Worm (Caenorhabditis elegans) whole organism, L2 larva: ENCODE results near the gene R12B2.8.

Experiments used
- C34F6.9 ChIP-seq: fragments of 150-350 bp; optimal IDR thresholded peaks from 2 replicates; lab custom pipeline; 2014; ENCODE audit warnings: missing biosample characterization, missing genetic modification characterization
- F13H6.1 ChIP-seq: sonication (generic microtip); optimal IDR thresholded peaks from 2 replicates; lab custom pipeline; 2016; ENCODE audit warnings: missing genetic modification characterization, missing compliant biosample characterization
- Y55F3AM.14 ChIP-seq: fragments of 200-800 bp; sonication (Bioruptor generic); optimal IDR thresholded peaks from 2 replicates; lab custom pipeline; 2018; ENCODE audit warnings: mild to moderate bottlenecking, missing genetic modification characterization, missing compliant biosample characterization
- ZK546.5 ChIP-seq: sonication (generic microtip); optimal IDR thresholded peaks from 2 replicates; lab custom pipeline; 2017; ENCODE audit warnings: missing biosample characterization, missing genetic modification characterization
- ama-1 ChIP-seq: fragments of 150-350 bp; optimal IDR thresholded peaks from 2 replicates; lab custom pipeline; 2018; ENCODE audit warnings: inconsistent platforms
- blmp-1 ChIP-seq: sonication (generic microtip); optimal IDR thresholded peaks from 2 replicates; lab custom pipeline; 2017; ENCODE audit warnings: missing genetic modification characterization, mild to moderate bottlenecking, missing compliant biosample characterization, antibody characterized with exemption, moderate library complexity; ENCODE audit not compliant: insufficient read depth
- crh-2 ChIP-seq: sonication (generic microtip); optimal IDR thresholded peaks from 2 replicates; lab custom pipeline; 2017; ENCODE audit warnings: missing biosample characterization, missing genetic modification characterization
- dmd-4 ChIP-seq: sonication (generic microtip); optimal IDR thresholded peaks from 2 replicates; lab custom pipeline; 2017; ENCODE audit warnings: missing biosample characterization, missing genetic modification characterization
- elt-3 ChIP-seq: sonication (generic microtip); optimal IDR thresholded peaks from 2 replicates; lab custom pipeline; 2017; ENCODE audit warnings: missing biosample characterization, missing genetic modification characterization
- fos-1 ChIP-seq: fragments of 150-350 bp; optimal IDR thresholded peaks from 2 replicates; lab custom pipeline; 2014; ENCODE audit warnings: missing biosample characterization, missing genetic modification characterization
- gmeb-1 ChIP-seq: fragments of 150-350 bp; optimal IDR thresholded peaks from 2 replicates; lab custom pipeline; 2014; ENCODE audit warnings: missing biosample characterization, missing genetic modification characterization
- lin-11 ChIP-seq: fragments of 150-350 bp; sonication (generic microtip); optimal IDR thresholded peaks from 2 replicates; lab custom pipeline; 2014; ENCODE audit warnings: missing biosample characterization, missing genetic modification characterization, inconsistent platforms, mixed read lengths
- lin-13 ChIP-seq: fragments of 150-350 bp; optimal IDR thresholded peaks from 2 replicates; lab custom pipeline; 2014; ENCODE audit warnings: missing biosample characterization, missing genetic modification reagents, missing genetic modification characterization
- lin-39 ChIP-seq: fragments of 150-350 bp; optimal IDR thresholded peaks from 2 replicates; lab custom pipeline; 2014; ENCODE audit warnings: missing biosample characterization, missing genetic modification reagents, missing genetic modification characterization
- lsy-2 ChIP-seq, 2 experiments: fragments of 150-350 bp in 1 of 2; sonication (generic microtip) in 1 of 2; optimal IDR thresholded peaks; 2 replicates each; lab custom pipeline; 2014 to 2017; ENCODE audit warnings: missing biosample characterization in 2 of 2, missing genetic modification characterization in 2 of 2
- mab-5 ChIP-seq: fragments of 150-350 bp; optimal IDR thresholded peaks from 2 replicates; lab custom pipeline; 2014; ENCODE audit warnings: missing biosample characterization, missing genetic modification characterization
- mdl-1 ChIP-seq, 2 experiments: fragments of 150-350 bp in 1 of 2; sonication (generic microtip) in 1 of 2; optimal IDR thresholded peaks; 2 replicates each; lab custom pipeline; 2017; ENCODE audit warnings: missing biosample characterization in 2 of 2, missing genetic modification characterization in 2 of 2
- nhr-11 ChIP-seq: fragments of 150-350 bp; optimal IDR thresholded peaks from 2 replicates; lab custom pipeline; 2014; ENCODE audit warnings: missing biosample characterization, missing genetic modification characterization
- nhr-12 ChIP-seq: fragments of 150-350 bp; optimal IDR thresholded peaks from 2 replicates; lab custom pipeline; 2014; ENCODE audit warnings: missing biosample characterization, missing genetic modification characterization
- nhr-129 ChIP-seq: fragments of 150-350 bp; optimal IDR thresholded peaks from 2 replicates; lab custom pipeline; 2014; ENCODE audit warnings: missing biosample characterization, missing genetic modification characterization
- nhr-21 ChIP-seq: fragments of 150-350 bp; optimal IDR thresholded peaks from 2 replicates; lab custom pipeline; 2014; ENCODE audit warnings: missing biosample characterization, missing genetic modification characterization
- nhr-23 ChIP-seq: fragments of 150-350 bp; optimal IDR thresholded peaks from 2 replicates; lab custom pipeline; 2014; ENCODE audit warnings: missing biosample characterization, missing genetic modification reagents, missing genetic modification characterization
- nhr-237 ChIP-seq: fragments of 150-350 bp; optimal IDR thresholded peaks from 2 replicates; lab custom pipeline; 2014; ENCODE audit warnings: missing biosample characterization, missing genetic modification characterization
- nhr-25 ChIP-seq: fragments of 150-350 bp; sonication (generic microtip); optimal IDR thresholded peaks from 3 replicates; lab custom pipeline; 2014; ENCODE audit warnings: missing biosample characterization, missing genetic modification characterization
- nhr-6 ChIP-seq: fragments of 150-350 bp; optimal IDR thresholded peaks from 2 replicates; lab custom pipeline; 2014; ENCODE audit warnings: missing biosample characterization, missing genetic modification characterization
- nhr-77 ChIP-seq: fragments of 150-350 bp; optimal IDR thresholded peaks from 2 replicates; lab custom pipeline; 2014; ENCODE audit warnings: missing biosample characterization, missing genetic modification characterization
- sem-4 ChIP-seq: fragments of 150-350 bp; optimal IDR thresholded peaks from 2 replicates; lab custom pipeline; 2014; ENCODE audit warnings: missing biosample characterization, missing genetic modification reagents, missing genetic modification characterization
- skn-1 ChIP-seq: sonication (generic microtip); optimal IDR thresholded peaks from 2 replicates; lab custom pipeline; 2017; ENCODE audit warnings: missing biosample characterization, missing genetic modification characterization
- sma-3 ChIP-seq: sonication (generic microtip); optimal IDR thresholded peaks from 2 replicates; lab custom pipeline; 2016; ENCODE audit warnings: missing genetic modification reagents, missing genetic modification characterization, missing compliant biosample characterization
- sma-9 ChIP-seq, 2 experiments: fragments of 150-350 bp in 1 of 2; sonication (generic microtip) in 1 of 2; optimal IDR thresholded peaks; 2 replicates each; lab custom pipeline; 2014 to 2016; ENCODE audit warnings: missing genetic modification characterization in 2 of 2, mild to moderate bottlenecking in 1 of 2, missing biosample characterization in 1 of 2, missing compliant biosample characterization in 1 of 2, missing genetic modification reagents in 1 of 2, moderate library complexity in 1 of 2
- unc-55 ChIP-seq: fragments of 150-350 bp; sonication (generic microtip); optimal IDR thresholded peaks from 3 replicates; lab custom pipeline; 2014; ENCODE audit warnings: missing biosample characterization, missing genetic modification reagents, missing genetic modification characterization
- unc-62 ChIP-seq: fragments of 150-350 bp; optimal IDR thresholded peaks from 2 replicates; lab custom pipeline; 2014; ENCODE audit warnings: missing biosample characterization, missing genetic modification reagents, missing genetic modification characterization
- ztf-1 ChIP-seq: fragments of 200-800 bp; sonication (Bioruptor generic); conservative IDR thresholded peaks from 2 replicates; pipeline ENCODE4 v1.3.6; 2022; ENCODE audit warnings: missing genetic modification characterization, missing compliant biosample characterization
- ztf-11 ChIP-seq: sonication (generic microtip); optimal IDR thresholded peaks from 2 replicates; lab custom pipeline; 2017; ENCODE audit warnings: missing biosample characterization, missing genetic modification characterization
- ztf-4 ChIP-seq: fragments of 150-350 bp; optimal IDR thresholded peaks from 2 replicates; lab custom pipeline; 2014; ENCODE audit warnings: missing biosample characterization, missing genetic modification characterization

The R12B2.8 gene

ce11 chrIII:5839598-5839997, 15.9 kb downstream of the R12B2.8 start:
- TF ChIP-seq sma-3 (GFP tag; lab: Kevin White, UChicago) (no peak), C34F6.9 (peak; percentile 16), sma-9 (GFP tag; optimal IDR thresholded peaks at IDR 0.05; lab: Kevin White, UChicago) (peak; percentile 6), sma-9 (tag; optimal IDR thresholded peaks at IDR 0.05; lab: Kevin White, UChicago) (no peak)
- TF ChIP-seq, all 48 proteins: peak for 2

- TF ChIP-seq sma-9 (GFP tag; optimal IDR thresholded peaks at IDR 0.05; lab: Kevin White, UChicago) (peak; percentile 5), sma-9 (tag; optimal IDR thresholded peaks at IDR 0.05; lab: Kevin White, UChicago) (no peak), nhr-237 (no peak), nhr-6 (tag; lab: Kevin White, UChicago) (no peak), fos-1 (tag; lab: Kevin White, UChicago) (peak; percentile 40)
These were observed 16.6 kb downstream of the R12B2.8 start for ce11 chrIII:5840277-5840676.

ce11 chrIII:5840815-5841573, 17.3 kb downstream of the R12B2.8 start:
- TF ChIP-seq gmeb-1 (tag; lab: Kevin White, UChicago) (peak; percentile 28), mab-5 (tag; lab: Kevin White, UChicago) (no peak)

ce11 chrIII:5841676-5842075, 18.0 kb downstream of the R12B2.8 start:
- TF ChIP-seq blmp-1 (tag; lab: Kevin White, UChicago) (peak; percentile 48), lin-13 (GFP tag; lab: Kevin White, UChicago) (no peak), lsy-2 (tag; optimal IDR thresholded peaks at IDR 0.05; lab: Kevin White, UChicago) (peak in 1 of 2 experiments; percentile 52), nhr-129 (peak; percentile 78), gmeb-1 (tag; lab: Kevin White, UChicago) (peak; percentile 32), mdl-1 (tag; optimal IDR thresholded peaks at IDR 0.05; lab: Kevin White, UChicago) (peak; percentile 42 to 63), sem-4 (tag; lab: Kevin White, UChicago) (peak; percentile 37), lin-11 (peak; percentile 12), nhr-25 (tag; lab: Kevin White, UChicago) (peak; percentile 63), sma-9 (GFP tag; optimal IDR thresholded peaks at IDR 0.05; lab: Kevin White, UChicago) (peak; percentile 73), sma-9 (tag; optimal IDR thresholded peaks at IDR 0.05; lab: Kevin White, UChicago) (no peak), dmd-4 (tag; lab: Kevin White, UChicago) (no peak), ztf-4 (no peak), sma-3 (GFP tag; lab: Kevin White, UChicago) (peak; percentile 39), crh-2 (tag; lab: Kevin White, UChicago) (peak; percentile 9), fos-1 (tag; lab: Kevin White, UChicago) (peak; percentile 19), F13H6.1 (peak; percentile 25), nhr-21 (tag; lab: Kevin White, UChicago) (peak; percentile 47), C34F6.9 (peak; percentile 44), ztf-1 (GFP tag; lab: Robert Waterston, UW) (no peak), ama-1 (peak; percentile 58)

ce11 chrIII:5842920-5843319, 19.2 kb downstream of the R12B2.8 start:
- peak; percentile 47 for TF ChIP-seq unc-55 (GFP tag; lab: Kevin White, UChicago)
- TF ChIP-seq C34F6.9: peak; percentile 37
- TF ChIP-seq fos-1 (tag; lab: Kevin White, UChicago): no peak
- no peak for TF ChIP-seq ZK546.5 (tag; lab: Kevin White, UChicago)

- peak in 1 of 2 experiments; percentile 18 for TF ChIP-seq mdl-1 (tag; optimal IDR thresholded peaks at IDR 0.05; lab: Kevin White, UChicago)
- TF ChIP-seq nhr-129: peak; percentile 70
- TF ChIP-seq lsy-2 (tag; optimal IDR thresholded peaks at IDR 0.05; lab: Kevin White, UChicago): peak in 1 of 2 experiments; percentile 8
- TF ChIP-seq F13H6.1: peak; percentile 62
- no peak for TF ChIP-seq nhr-77 (tag; lab: Kevin White, UChicago)
These were observed 19.9 kb downstream of the R12B2.8 start for ce11 chrIII:5843662-5844061.

- TF ChIP-seq lin-39 (tag; lab: Kevin White, UChicago) (no peak), nhr-25 (tag; lab: Kevin White, UChicago) (no peak), elt-3 (tag; lab: Kevin White, UChicago) (no peak), nhr-23 (tag; lab: Kevin White, UChicago) (no peak), nhr-77 (tag; lab: Kevin White, UChicago) (no peak), sma-3 (GFP tag; lab: Kevin White, UChicago) (no peak), gmeb-1 (tag; lab: Kevin White, UChicago) (no peak), dmd-4 (tag; lab: Kevin White, UChicago) (no peak), nhr-12 (tag; lab: Kevin White, UChicago) (no peak), unc-55 (GFP tag; lab: Kevin White, UChicago) (peak; percentile 94), blmp-1 (tag; lab: Kevin White, UChicago) (no peak), unc-62 (no peak), ztf-11 (tag; lab: Kevin White, UChicago) (no peak), sma-9 (GFP tag; optimal IDR thresholded peaks at IDR 0.05; lab: Kevin White, UChicago) (peak; percentile 72), sma-9 (tag; optimal IDR thresholded peaks at IDR 0.05; lab: Kevin White, UChicago) (no peak), F13H6.1 (peak; percentile 76), ztf-1 (GFP tag; lab: Robert Waterston, UW) (no peak), skn-1 (tag; lab: Kevin White, UChicago) (no peak), lin-13 (GFP tag; lab: Kevin White, UChicago) (peak; percentile 58), lsy-2 (tag; optimal IDR thresholded peaks at IDR 0.05; lab: Kevin White, UChicago) (peak; percentile 2 to 77), ZK546.5 (tag; lab: Kevin White, UChicago) (no peak), Y55F3AM.14 (GFP tag; lab: Kevin White, UChicago) (peak; percentile 71), lin-11 (peak; percentile 34), nhr-11 (tag; lab: Kevin White, UChicago) (no peak)
These were observed 21.8 kb downstream of the R12B2.8 start for ce11 chrIII:5845483-5845882.
